Worm (Caenorhabditis elegans): Measurements from ENCODE around the gene C50B6.7.

Gene C50B6.7

DNA sequence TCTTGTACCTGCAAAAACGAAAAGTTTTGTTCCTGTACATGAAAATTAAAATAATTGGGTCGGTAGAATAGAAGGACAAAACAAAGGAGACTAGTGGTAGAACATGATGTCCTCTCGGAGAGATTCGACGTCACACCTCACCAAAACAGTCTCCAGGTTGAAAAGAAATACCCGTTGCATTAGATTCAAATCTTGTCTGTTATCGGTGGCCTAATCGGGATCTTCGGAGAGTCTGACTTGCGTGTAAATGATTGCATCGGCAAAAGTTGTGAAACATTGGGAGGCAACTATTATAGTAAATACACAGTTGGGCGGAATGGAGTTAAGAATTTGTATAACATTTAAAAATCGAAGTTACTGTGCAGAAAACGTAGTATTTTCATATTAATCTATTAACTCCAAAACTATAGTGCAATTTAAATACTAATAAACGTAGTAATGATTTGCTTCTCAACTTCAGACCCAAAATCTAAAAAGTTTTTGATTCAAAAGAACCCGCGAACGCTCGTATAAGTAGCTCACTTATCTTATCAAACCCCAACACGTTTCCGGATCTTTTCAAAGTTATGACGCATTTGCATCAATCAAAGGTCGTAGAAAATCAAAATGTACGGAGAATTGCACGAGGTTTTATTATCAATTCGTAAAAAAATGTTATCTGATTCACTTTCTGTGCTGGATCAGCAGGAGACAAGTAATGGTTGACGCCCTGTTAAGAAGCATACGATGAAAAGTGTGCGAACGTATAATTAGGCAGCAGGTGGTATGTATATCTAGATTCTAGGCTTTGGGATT is 8.8 kb upstream of the C50B6.7 start, which contains the start of gene nhr-168:
nhr-168 (minus strand) TSS at position 486 of the 795 bp plus-strand sequence.
- no peak for TF ChIP-seq fkh-8 (tag; optimal IDR thresholded peaks at IDR 0.05)
- peak; percentile 88 for TF ChIP-seq nhr-85 (tag)
- no peak for TF ChIP-seq skn-1 (tag; optimal IDR thresholded peaks at IDR 0.05)
- TF ChIP-seq nhr-20 (tag; optimal IDR thresholded peaks at IDR 0.05) = peak; percentile 5
- peak; percentile 12 for TF ChIP-seq rnt-1 (tag; optimal IDR thresholded peaks at IDR 0.05)
- TF ChIP-seq Y116A8C.19 (tag; optimal IDR thresholded peaks at IDR 0.05; ENCODE audit: borderline replicate concordance) = no peak
- TF ChIP-seq nhr-12 (tag; optimal IDR thresholded peaks at IDR 0.05) = no peak
- TF ChIP-seq fos-1 (tag; optimal IDR thresholded peaks at IDR 0.05) = no peak
- peak; percentile 72 for TF ChIP-seq elt-2 (tag; optimal IDR thresholded peaks at IDR 0.05)
- no peak for TF ChIP-seq unc-30 (tag; optimal IDR thresholded peaks at IDR 0.05)
- peak; percentile 38 for TF ChIP-seq blmp-1 (tag; optimal IDR thresholded peaks at IDR 0.05)
- TF ChIP-seq pax-3 (tag; optimal IDR thresholded peaks at IDR 0.05) = peak; percentile 39
- no peak for TF ChIP-seq jun-1 (tag; optimal IDR thresholded peaks at IDR 0.05)
- no peak for TF ChIP-seq nhr-28 (tag; optimal IDR thresholded peaks at IDR 0.05)
- no peak for TF ChIP-seq snu-23 (GFP tag; optimal IDR thresholded peaks at IDR 0.05)
- no peak for TF ChIP-seq isw-1 (GFP tag; IDR thresholded peaks at IDR 0.05)
- TF ChIP-seq sup-37 (GFP tag; optimal IDR thresholded peaks at IDR 0.05) = no peak
- TF ChIP-seq hpl-2 (GFP tag; optimal IDR thresholded peaks at IDR 0.05) = no peak
- TF ChIP-seq ceh-90 (tag; optimal IDR thresholded peaks at IDR 0.05) = no peak
- TF ChIP-seq pqm-1 (tag; optimal IDR thresholded peaks at IDR 0.05) = no peak
- no peak for TF ChIP-seq nhr-76 (tag; optimal IDR thresholded peaks at IDR 0.05)
- TF ChIP-seq unc-98 (GFP tag; IDR thresholded peaks at IDR 0.05) = no peak
- TF ChIP-seq grh-1 (GFP tag; IDR thresholded peaks at IDR 0.05) = peak; percentile 41
- TF ChIP-seq alr-1 (tag; optimal IDR thresholded peaks at IDR 0.05; ENCODE audit: borderline replicate concordance) = no peak
- TF ChIP-seq lin-14 (GFP tag; optimal IDR thresholded peaks at IDR 0.05) = peak; percentile 68
- no peak for TF ChIP-seq fkh-10 (GFP tag; optimal IDR thresholded peaks at IDR 0.05)
- TF ChIP-seq vab-15 (tag; optimal IDR thresholded peaks at IDR 0.05) = no peak

DNA sequence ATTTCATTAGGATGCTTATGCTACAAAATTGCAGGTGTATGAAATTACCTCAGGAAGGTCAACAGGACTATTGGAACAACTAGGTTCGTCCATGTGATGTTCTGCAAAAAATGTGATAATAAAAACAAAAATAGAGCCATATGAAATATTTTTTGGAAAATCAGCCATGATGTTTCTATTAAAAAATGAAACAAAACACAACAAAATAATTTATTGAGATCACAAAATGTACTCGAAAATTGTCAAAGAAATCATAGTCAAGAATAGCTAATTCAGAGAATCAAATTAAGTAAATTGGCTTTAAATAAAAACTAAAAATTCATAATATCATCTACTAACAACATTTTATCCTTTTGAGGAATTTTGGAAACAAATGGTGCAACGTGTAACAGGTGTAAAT is 6.1 kb upstream of the C50B6.7 start, which contains the start of gene nhr-129:
nhr-129 (minus strand) TSS at position 101 of the 400 bp plus-strand sequence.
- TF ChIP-seq mdl-1 (tag; optimal IDR thresholded peaks at IDR 0.05) (no peak), unc-98 (GFP tag; IDR thresholded peaks at IDR 0.05) (no peak), lir-3 (tag; optimal IDR thresholded peaks at IDR 0.05; ENCODE audit: poor library complexity) (no peak), ets-5 (GFP tag; IDR thresholded peaks at IDR 0.05) (no peak), nhr-71 (tag; optimal IDR thresholded peaks at IDR 0.05) (no peak), irx-1 (tag; optimal IDR thresholded peaks at IDR 0.05) (no peak), lin-39 (tag; optimal IDR thresholded peaks at IDR 0.05) (no peak), dsc-1 (tag; optimal IDR thresholded peaks at IDR 0.05) (no peak), ceh-8 (GFP tag; optimal IDR thresholded peaks at IDR 0.05) (no peak), aha-1 (tag; optimal IDR thresholded peaks at IDR 0.05) (no peak), unc-86 (tag; optimal IDR thresholded peaks at IDR 0.05) (no peak), ceh-90 (tag; optimal IDR thresholded peaks at IDR 0.05) (no peak), nhr-19 (GFP tag; conservative IDR thresholded peaks at IDR 0.05) (no peak), egl-27 (tag; optimal IDR thresholded peaks at IDR 0.05) (no peak), ceh-63 (GFP tag; optimal IDR thresholded peaks at IDR 0.05) (no peak)
